Worm (Caenorhabditis elegans): ENCODE measurements around the gene srbc-29.

Gene srbc-29

DNA sequence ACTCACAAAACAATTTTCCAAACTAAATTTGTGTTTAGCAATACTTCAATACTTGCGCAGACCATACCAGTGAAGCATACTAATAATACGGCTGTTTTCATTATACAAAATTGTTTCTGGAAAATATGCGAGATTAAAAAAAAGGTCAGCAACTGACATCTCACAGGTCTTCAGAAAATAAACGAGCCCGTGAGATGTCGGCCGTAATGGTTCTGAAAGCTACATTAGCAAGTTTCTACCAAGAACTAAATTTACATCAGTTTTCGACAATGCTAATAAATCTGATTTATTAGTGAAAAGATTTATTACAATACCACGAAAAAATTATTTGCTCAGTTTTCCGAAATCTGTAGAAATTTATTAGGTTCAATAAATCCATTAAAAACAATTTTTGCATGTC, 6.8 kb upstream of the srbc-29 start, which contains the start of gene srbc-31:
srbc-31 (minus strand) TSS at position 101 of the 400 bp plus-strand sequence.
- no peak for TF ChIP-seq zim-3 (tag; optimal IDR thresholded peaks at IDR 0.05)
- TF ChIP-seq F57A8.1 (GFP tag; optimal IDR thresholded peaks at IDR 0.05) = no peak
- TF ChIP-seq tbx-9 (tag; optimal IDR thresholded peaks at IDR 0.05; ENCODE audit: borderline replicate concordance) = no peak

DNA sequence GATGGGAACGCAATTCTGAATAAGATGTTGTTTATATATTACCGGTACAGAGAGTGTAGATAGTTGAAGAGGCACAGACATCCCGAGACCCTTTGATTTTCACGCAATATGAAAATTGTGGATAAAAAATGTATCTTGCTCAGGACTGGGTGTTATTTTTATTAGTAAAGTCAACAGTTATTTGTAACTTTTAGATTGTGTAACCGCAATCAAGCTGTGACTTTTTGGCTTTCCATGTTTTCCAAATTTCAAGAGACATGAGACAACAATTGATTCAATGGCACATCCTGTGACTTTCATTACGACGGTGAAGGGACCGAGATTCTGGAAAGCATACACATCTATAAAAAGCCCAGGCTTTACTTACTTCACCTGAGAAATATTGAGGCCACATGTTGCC, 5.5 kb upstream of the srbc-29 start:
- TF ChIP-seq attf-6 (GFP tag; IDR thresholded peaks at IDR 0.05) = no peak

DNA sequence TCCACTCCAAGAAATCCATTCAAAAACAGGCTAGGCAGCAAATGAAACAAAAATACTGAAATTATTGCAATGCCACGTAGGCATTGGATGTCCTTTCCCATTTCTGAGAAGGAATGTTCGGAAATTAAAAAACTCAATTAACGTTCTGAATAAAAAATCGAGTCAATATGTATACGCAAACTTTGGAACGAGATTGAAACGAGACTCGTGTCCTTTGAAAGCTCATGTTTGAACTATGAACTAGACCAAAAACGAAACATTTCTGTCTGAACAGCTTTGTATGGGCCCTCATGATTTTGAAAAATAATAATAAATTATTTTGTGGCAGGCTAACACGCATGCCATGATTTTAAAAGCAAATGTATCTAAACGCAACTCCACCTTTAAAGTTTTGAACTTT, 4.3 kb upstream of the srbc-29 start, which contains the start of gene oac-2:
oac-2 (minus strand) TSS at position 101 of the 400 bp plus-strand sequence.
- TF ChIP-seq lsl-1 (GFP tag; optimal IDR thresholded peaks at IDR 0.05) (no peak), attf-6 (GFP tag; IDR thresholded peaks at IDR 0.05) (no peak), athp-1 (tag; optimal IDR thresholded peaks at IDR 0.05) (no peak), dox-1 (GFP tag; IDR thresholded peaks at IDR 0.05) (no peak), attf-3 (GFP tag; conservative IDR thresholded peaks at IDR 0.05) (no peak), madf-3 (GFP tag; IDR thresholded peaks at IDR 0.05) (no peak), B0035.1 (tag; optimal IDR thresholded peaks at IDR 0.05) (no peak)

DNA sequence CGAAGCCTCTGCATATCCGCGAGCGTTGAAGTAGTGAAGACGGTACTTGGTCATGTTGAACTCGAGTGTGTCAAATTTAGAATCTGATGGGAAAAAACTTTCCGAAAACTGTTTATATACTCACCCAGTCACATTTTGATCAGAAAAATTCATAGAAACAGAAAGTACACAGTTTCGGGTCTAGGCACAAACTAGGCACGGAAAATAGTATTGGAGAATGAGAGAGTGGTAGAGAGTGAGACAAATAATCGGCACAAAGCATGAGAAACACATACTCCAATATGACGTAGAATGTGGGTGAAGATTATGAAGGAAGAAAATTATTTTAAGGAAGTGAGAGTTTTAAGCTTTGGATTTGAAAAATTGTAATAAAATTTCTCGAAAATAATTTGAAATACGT, 2.2 kb downstream of the srbc-29 start, which contains the start of gene gst-33:
gst-33 (minus strand) TSS at position 127 of the 400 bp plus-strand sequence.
- TF ChIP-seq hmg-1.2 (GFP tag; IDR thresholded peaks at IDR 0.05) (peak; percentile 88), nhr-27 (tag; optimal IDR thresholded peaks at IDR 0.05) (no peak)

DNA sequence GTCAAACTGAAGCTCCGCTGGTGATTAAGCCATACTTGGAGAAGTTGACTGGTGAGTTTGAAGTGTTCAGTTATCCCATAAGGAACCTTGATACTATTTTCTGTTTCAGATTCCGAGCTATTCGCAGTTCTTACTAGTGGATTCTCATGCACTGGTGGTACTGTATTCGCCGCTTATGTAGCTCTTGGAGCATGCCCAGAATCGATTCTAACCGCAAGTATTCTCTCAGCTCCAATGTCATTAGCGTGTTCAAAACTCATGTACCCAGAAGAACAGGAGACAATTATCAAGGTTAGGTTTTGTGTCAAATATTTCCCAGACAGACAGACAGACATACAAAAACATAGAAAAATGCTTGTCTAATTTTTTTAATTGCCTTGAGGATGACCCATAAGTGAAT, 5.8 kb downstream of the srbc-29 start:
- TF ChIP-seq dpff-1 (tag; optimal IDR thresholded peaks at IDR 0.05) (no peak), madf-10 (tag; optimal IDR thresholded peaks at IDR 0.05) (no peak), F10E7.11 (tag; optimal IDR thresholded peaks at IDR 0.05) (no peak), mcd-1 (GFP tag; IDR thresholded peaks at IDR 0.05) (no peak), Y53G8AR.9 (GFP tag; conservative IDR thresholded peaks at IDR 0.05) (no peak), ztf-6 (GFP tag; IDR thresholded peaks at IDR 0.05) (no peak), ztf-28 (GFP tag; IDR thresholded peaks at IDR 0.05) (no peak), rec-8 (tag; optimal IDR thresholded peaks at IDR 0.05) (no peak)

DNA sequence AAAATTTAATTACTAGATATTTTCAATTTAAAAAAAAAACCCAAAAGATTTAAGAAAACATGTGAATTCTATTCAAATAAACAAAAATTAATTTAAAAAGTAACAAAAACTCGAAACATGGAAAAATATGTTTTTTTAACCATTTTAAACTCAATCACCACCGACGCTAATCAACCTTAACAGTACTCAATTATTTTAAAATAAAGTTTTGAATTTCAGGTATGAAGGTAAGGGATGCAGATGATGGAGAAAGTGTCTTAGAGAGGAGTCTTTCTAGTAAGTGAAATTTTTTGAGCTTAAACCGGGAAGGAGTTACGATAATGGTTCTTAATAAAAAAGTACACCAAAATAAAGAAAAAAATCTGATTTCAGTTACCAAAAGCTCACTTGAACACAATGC, 7.2 kb downstream of the srbc-29 start, which contains the start of gene slc-28.1:
slc-28.1 (plus strand) TSS at position 301 of the 400 bp plus-strand sequence.
- TF ChIP-seq unc-62 (GFP tag; optimal IDR thresholded peaks at IDR 0.05) (no peak), ztf-3 (GFP tag; optimal IDR thresholded peaks at IDR 0.05) (no peak), T26A5.8 (tag; optimal IDR thresholded peaks at IDR 0.05) (no peak), D2030.7 (GFP tag; IDR thresholded peaks at IDR 0.05) (no peak), Y56A3A.18 (GFP tag; IDR thresholded peaks at IDR 0.05) (no peak), nhr-80 (tag; optimal IDR thresholded peaks at IDR 0.05) (no peak), snpc-1.3 (tag; optimal IDR thresholded peaks at IDR 0.05; ENCODE audit: insufficient read depth) (no peak), F10E7.11 (tag; optimal IDR thresholded peaks at IDR 0.05) (no peak), ama-1 (optimal IDR thresholded peaks at IDR 0.05) (no peak), ama-1 (GFP tag; optimal IDR thresholded peaks at IDR 0.05) (no peak), Y79H2A.3 (GFP tag; conservative IDR thresholded peaks at IDR 0.05) (no peak), F23B12.7 (tag; optimal IDR thresholded peaks at IDR 0.05; ENCODE audit: insufficient read depth) (no peak)

All from whole organism, young adult.